Worm (Caenorhabditis elegans) whole organism, mixed stage, embryonic: ENCODE measurements around the gene K07C11.8.

Source experiments
- ceh-39 ChIP-seq: fragments of 150-350 bp; optimal IDR thresholded peaks from 2 replicates; lab custom pipeline; 2014; ENCODE audit warnings: missing biosample characterization, missing genetic modification characterization
- ces-1 ChIP-seq: fragments of 150-350 bp; optimal IDR thresholded peaks from 2 replicates; lab custom pipeline; 2014; ENCODE audit warnings: missing biosample characterization, missing genetic modification reagents, missing genetic modification characterization
- elt-1 ChIP-seq: sonication (generic microtip); optimal IDR thresholded peaks from 2 replicates; lab custom pipeline; 2017; ENCODE audit warnings: missing genetic modification characterization, mild to moderate bottlenecking, missing compliant biosample characterization, antibody characterized with exemption, moderate library complexity, borderline replicate concordance; ENCODE audit not compliant: insufficient read depth
- flh-1 ChIP-seq: fragments of 200-800 bp; sonication (Bioruptor generic); optimal IDR thresholded peaks from 2 replicates; lab custom pipeline; 2018; ENCODE audit warnings: mild to moderate bottlenecking, missing genetic modification characterization, moderate library complexity, missing compliant biosample characterization
- lin-13 ChIP-seq: fragments of 150-350 bp; optimal IDR thresholded peaks from 2 replicates; lab custom pipeline; 2014; ENCODE audit warnings: missing biosample characterization, missing genetic modification characterization
- mab-5 ChIP-seq: fragments of 150-350 bp; optimal IDR thresholded peaks from 2 replicates; lab custom pipeline; 2014; ENCODE audit warnings: missing biosample characterization, missing genetic modification characterization
- nhr-12 ChIP-seq: fragments of 150-350 bp; optimal IDR thresholded peaks from 2 replicates; lab custom pipeline; 2014; ENCODE audit warnings: missing biosample characterization, missing genetic modification characterization
- nhr-28 ChIP-seq: fragments of 150-350 bp; optimal IDR thresholded peaks from 2 replicates; lab custom pipeline; 2014; ENCODE audit warnings: missing biosample characterization, missing genetic modification characterization
- sptf-1 ChIP-seq: sonication (generic microtip); optimal IDR thresholded peaks from 2 replicates; lab custom pipeline; 2017; ENCODE audit warnings: mild to moderate bottlenecking, missing genetic modification characterization, moderate library complexity, missing compliant biosample characterization
- unc-62 ChIP-seq: fragments of 150-350 bp; optimal IDR thresholded peaks from 2 replicates; lab custom pipeline; 2014; ENCODE audit warnings: missing biosample characterization, missing genetic modification reagents, missing genetic modification characterization
- zip-8 ChIP-seq: fragments of 150-350 bp; optimal IDR thresholded peaks from 2 replicates; lab custom pipeline; 2014; ENCODE audit warnings: missing biosample characterization, missing genetic modification characterization

DNA sequence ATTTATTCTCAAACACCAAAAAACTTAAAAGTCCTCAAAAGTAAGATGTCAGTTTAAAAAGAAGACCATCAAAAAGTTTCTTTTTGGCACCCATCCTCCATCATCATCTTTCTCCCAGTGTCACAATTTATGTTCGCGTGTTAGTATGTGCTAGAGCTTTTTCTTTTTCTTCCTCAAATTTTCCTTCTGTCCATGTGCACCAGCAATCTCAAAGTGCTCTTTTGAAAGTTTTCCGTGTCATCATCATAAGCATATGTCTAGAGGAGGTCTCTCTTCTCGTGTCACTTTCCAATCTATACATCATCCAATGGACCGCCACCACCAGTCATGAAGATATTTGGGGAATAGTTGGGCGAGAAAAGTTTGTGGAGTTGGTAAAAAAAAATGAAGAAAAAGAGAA is 33.4 kb upstream of the K07C11.8 start:
- no peak for TF ChIP-seq sptf-1 (tag; lab: Kevin White, UChicago)
- TF ChIP-seq nhr-28 (tag; lab: Kevin White, UChicago): no peak
- TF ChIP-seq zip-8 (tag; lab: Kevin White, UChicago): no peak
- TF ChIP-seq elt-1 (tag; lab: Kevin White, UChicago): no peak
- TF ChIP-seq flh-1 (GFP tag; lab: Kevin White, UChicago): no peak
- TF ChIP-seq lin-13 (tag; lab: Kevin White, UChicago): no peak
- TF ChIP-seq unc-62 (GFP tag; lab: Kevin White, UChicago): no peak
- TF ChIP-seq nhr-12 (tag; lab: Kevin White, UChicago): no peak
- TF ChIP-seq ces-1 (GFP tag; lab: Kevin White, UChicago): no peak
- no peak for TF ChIP-seq ceh-39 (tag; lab: Kevin White, UChicago)
- TF ChIP-seq mab-5 (tag; lab: Kevin White, UChicago): no peak
